Fruit fly (Drosophila melanogaster) whole organism, embryonic: ENCODE measurements around the gene CG14718.
A peak's percentile ranks its signal among the peaks of the same experiment; 100 is the strongest.

Source experiments
- Adf1 ChIP-seq: fragments of 200-800 bp; sonication (Bioruptor generic); IDR thresholded peaks from 2 replicates; pipeline ENCODE4 v1.3.6; 2022; ENCODE audit warnings: missing biosample characterization, missing genetic modification characterization
- Atf6 ChIP-seq: fragments of 200-800 bp; sonication (Bioruptor generic); IDR thresholded peaks from 2 replicates; pipeline ENCODE4 v1.3.6; 2022; ENCODE audit warnings: missing biosample characterization, missing genetic modification characterization
- CG10267 ChIP-seq: fragments of 200-800 bp; sonication (Bioruptor generic); optimal IDR thresholded peaks from 2 replicates; lab custom pipeline; 2018; ENCODE audit warnings: missing biosample characterization, mild to moderate bottlenecking, missing genetic modification characterization, moderate library complexity
- CG10654 ChIP-seq: fragments of 200-800 bp; sonication (Bioruptor generic); optimal IDR thresholded peaks from 2 replicates; lab custom pipeline; 2016; ENCODE audit warnings: missing biosample characterization, missing genetic modification characterization
- CG10979 ChIP-seq: fragments of 200-800 bp; sonication (Bioruptor generic); optimal IDR thresholded peaks from 2 replicates; lab custom pipeline; 2018; ENCODE audit warnings: missing biosample characterization, mild to moderate bottlenecking, missing genetic modification characterization, moderate library complexity
- CG11560 ChIP-seq: fragments of 200-800 bp; sonication (Bioruptor generic); IDR thresholded peaks from 3 replicates; pipeline ENCODE4 v1.3.6; 2022; ENCODE audit warnings: missing biosample characterization, missing genetic modification characterization
- CG11695 ChIP-seq: fragments of 200-800 bp; sonication (Bioruptor generic); IDR thresholded peaks from 3 replicates; pipeline ENCODE4 v1.3.6; 2022; ENCODE audit warnings: missing biosample characterization, missing genetic modification characterization
- CG11723 ChIP-seq: fragments of 200-800 bp; sonication (Bioruptor generic); optimal IDR thresholded peaks from 2 replicates; lab custom pipeline; 2017; ENCODE audit warnings: missing biosample characterization, mild to moderate bottlenecking, missing genetic modification characterization
- CG12219 ChIP-seq: fragments of 200-800 bp; sonication (Bioruptor generic); optimal IDR thresholded peaks from 3 replicates; lab custom pipeline; 2018; ENCODE audit warnings: missing biosample characterization, mild to moderate bottlenecking, missing genetic modification characterization
- CG12391 ChIP-seq: fragments of 200-800 bp; sonication (Bioruptor generic); optimal IDR thresholded peaks from 3 replicates; lab custom pipeline; 2018; ENCODE audit warnings: missing biosample characterization, mild to moderate bottlenecking, missing genetic modification characterization, moderate library complexity
- CG17802 ChIP-seq: fragments of 200-800 bp; sonication (Bioruptor generic); optimal IDR thresholded peaks from 2 replicates; lab custom pipeline; 2018; ENCODE audit warnings: missing biosample characterization, mild to moderate bottlenecking, missing genetic modification characterization, moderate library complexity
- CG18011 ChIP-seq: fragments of 200-800 bp; sonication (Bioruptor generic); optimal IDR thresholded peaks from 2 replicates; lab custom pipeline; 2017; ENCODE audit warnings: missing biosample characterization, missing genetic modification characterization, mild to moderate bottlenecking, moderate library complexity, missing genotype
- CG2129 ChIP-seq: fragments of 200-800 bp; sonication (Bioruptor generic); IDR thresholded peaks from 2 replicates; pipeline ENCODE4 v1.3.6; 2022; ENCODE audit warnings: missing biosample characterization, missing genetic modification characterization; ENCODE audit not compliant: partially characterized antibody
- CG4854 ChIP-seq: fragments of 200-800 bp; sonication (Bioruptor generic); optimal IDR thresholded peaks from 2 replicates; lab custom pipeline; 2016; ENCODE audit warnings: missing biosample characterization, missing genetic modification characterization, inconsistent platforms
- CG6654 ChIP-seq: fragments of 200-800 bp; sonication (Bioruptor generic); optimal IDR thresholded peaks from 2 replicates; lab custom pipeline; 2017; ENCODE audit warnings: missing biosample characterization, mild to moderate bottlenecking, missing genetic modification characterization
- CG6683 ChIP-seq: fragments of 200-800 bp; sonication (Bioruptor generic); optimal IDR thresholded peaks from 2 replicates; lab custom pipeline; 2017; ENCODE audit warnings: missing biosample characterization, mild to moderate bottlenecking, missing genetic modification characterization, missing genetic modification reagents
- CG7372 ChIP-seq: fragments of 200-800 bp; sonication (Bioruptor generic); IDR thresholded peaks from 2 replicates; pipeline ENCODE4 v1.3.6; 2022; ENCODE audit warnings: missing biosample characterization, missing genetic modification characterization
- CG7987 ChIP-seq: fragments of 200-800 bp; sonication (Bioruptor generic); optimal IDR thresholded peaks from 2 replicates; lab custom pipeline; 2018; ENCODE audit warnings: missing biosample characterization, mild to moderate bottlenecking, missing genetic modification characterization, moderate library complexity
- CG8089 ChIP-seq: fragments of 200-800 bp; sonication (Bioruptor generic); optimal IDR thresholded peaks from 3 replicates; lab custom pipeline; 2016; ENCODE audit warnings: missing biosample characterization, missing genetic modification characterization
- CG8290 ChIP-seq, 3 experiments: fragments of 200-800 bp; sonication (Bioruptor generic); optimal IDR thresholded peaks; 2 replicates each; lab custom pipeline; 2016 to 2019; ENCODE audit warnings: missing biosample characterization in 3 of 3, missing genetic modification characterization in 3 of 3, mild to moderate bottlenecking in 2 of 3, moderate library complexity in 1 of 3
- CG8924 ChIP-seq: fragments of 200-800 bp; optimal IDR thresholded peaks from 3 replicates; lab custom pipeline; 2019; ENCODE audit warnings: missing biosample characterization, mild to moderate bottlenecking, missing genetic modification characterization, moderate library complexity
- Dek ChIP-seq: fragments of 200-800 bp; sonication (Bioruptor generic); optimal IDR thresholded peaks from 3 replicates; lab custom pipeline; 2019; ENCODE audit warnings: missing biosample characterization, mild to moderate bottlenecking, missing genetic modification characterization, moderate library complexity
- H15 ChIP-seq: fragments of 200-800 bp; sonication (Bioruptor generic); IDR thresholded peaks from 3 replicates; pipeline ENCODE4 v1.3.6; 2022; ENCODE audit warnings: missing biosample characterization, missing genetic modification characterization
- H2.0 ChIP-seq: fragments of 200-800 bp; sonication (Bioruptor generic); IDR thresholded peaks from 2 replicates; pipeline ENCODE4 v1.3.6; 2022; ENCODE audit warnings: missing biosample characterization, missing genetic modification characterization
- HLH54F ChIP-seq: fragments of 200-800 bp; sonication (Bioruptor generic); optimal IDR thresholded peaks from 3 replicates; lab custom pipeline; 2016; ENCODE audit warnings: missing biosample characterization, missing genetic modification characterization
- Lim3 ChIP-seq: fragments of 200-800 bp; sonication (Bioruptor generic); IDR thresholded peaks from 2 replicates; pipeline ENCODE4 v1.3.6; 2022; ENCODE audit warnings: missing biosample characterization, missing genetic modification characterization
- MESR4 ChIP-seq: fragments of 200-800 bp; sonication (Bioruptor generic); optimal IDR thresholded peaks from 2 replicates; lab custom pipeline; 2018; ENCODE audit warnings: missing biosample characterization, mild to moderate bottlenecking, missing genetic modification characterization, moderate library complexity
- PHDP ChIP-seq: fragments of 200-800 bp; sonication (Bioruptor generic); optimal IDR thresholded peaks from 3 replicates; lab custom pipeline; 2018; ENCODE audit warnings: missing biosample characterization, mild to moderate bottlenecking, missing genetic modification characterization, moderate library complexity
- Ptx1 ChIP-seq: fragments of 200-800 bp; sonication (Bioruptor generic); IDR thresholded peaks from 2 replicates; pipeline ENCODE4 v1.3.6; 2022; ENCODE audit warnings: missing biosample characterization, missing genetic modification characterization
- Sox100B ChIP-seq: fragments of 200-800 bp; sonication (Bioruptor generic); optimal IDR thresholded peaks from 3 replicates; lab custom pipeline; 2018; ENCODE audit warnings: missing biosample characterization, mild to moderate bottlenecking, missing genetic modification characterization
- Spps ChIP-seq: fragments of 200-800 bp; sonication (Bioruptor generic); optimal IDR thresholded peaks from 2 replicates; lab custom pipeline; 2018; ENCODE audit warnings: missing biosample characterization, mild to moderate bottlenecking, missing genetic modification characterization
- Xbp1 ChIP-seq: fragments of 200-800 bp; sonication (Bioruptor generic); optimal IDR thresholded peaks from 3 replicates; lab custom pipeline; 2016; ENCODE audit warnings: missing biosample characterization, mild to moderate bottlenecking, missing genetic modification characterization
- chif ChIP-seq, 2 experiments: fragments of 200-800 bp; sonication (Bioruptor generic); optimal IDR thresholded peaks; 3 replicates each; lab custom pipeline; 2016; ENCODE audit warnings: missing biosample characterization in 2 of 2, missing genetic modification characterization in 2 of 2
- dmrt11E ChIP-seq: fragments of 200-800 bp; sonication (Bioruptor generic); optimal IDR thresholded peaks from 3 replicates; lab custom pipeline; 2018; ENCODE audit warnings: missing biosample characterization, mild to moderate bottlenecking, missing genetic modification characterization, moderate library complexity
- ewg ChIP-seq: fragments of 200-800 bp; sonication (Bioruptor generic); optimal IDR thresholded peaks from 3 replicates; lab custom pipeline; 2017; ENCODE audit warnings: mild to moderate bottlenecking, missing biosample characterization, missing genetic modification reagents, missing genetic modification characterization
- fd96Cb ChIP-seq: fragments of 200-800 bp; sonication (Bioruptor generic); optimal IDR thresholded peaks from 2 replicates; lab custom pipeline; 2018; ENCODE audit warnings: missing biosample characterization, mild to moderate bottlenecking, missing genetic modification characterization, moderate library complexity
- gem ChIP-seq: fragments of 200-800 bp; sonication (Bioruptor generic); optimal IDR thresholded peaks from 2 replicates; lab custom pipeline; 2019; ENCODE audit warnings: missing biosample characterization, mild to moderate bottlenecking, missing genetic modification characterization, moderate library complexity
- grau ChIP-seq: fragments of 200-800 bp; optimal IDR thresholded peaks from 3 replicates; lab custom pipeline; 2019; ENCODE audit warnings: missing biosample characterization, mild to moderate bottlenecking, missing genetic modification characterization, moderate library complexity
- lab ChIP-seq: fragments of 200-800 bp; sonication (Bioruptor generic); optimal IDR thresholded peaks from 3 replicates; lab custom pipeline; 2017; ENCODE audit warnings: missing biosample characterization, missing genetic modification characterization, mild to moderate bottlenecking, moderate library complexity, missing genetic modification reagents
- nerfin-1 ChIP-seq: fragments of 200-800 bp; sonication (Bioruptor generic); optimal IDR thresholded peaks from 3 replicates; lab custom pipeline; 2019; ENCODE audit warnings: missing biosample characterization, mild to moderate bottlenecking, missing genetic modification characterization, moderate library complexity
- oc ChIP-seq: fragments of 200-800 bp; sonication (Bioruptor generic); optimal IDR thresholded peaks from 2 replicates; lab custom pipeline; 2018; ENCODE audit warnings: missing biosample characterization, mild to moderate bottlenecking, missing genetic modification characterization, moderate library complexity
- odd ChIP-seq: fragments of 200-800 bp; sonication (Bioruptor generic); optimal IDR thresholded peaks from 2 replicates; lab custom pipeline; 2017; ENCODE audit warnings: missing biosample characterization, mild to moderate bottlenecking, missing genetic modification characterization
- org-1 ChIP-seq: fragments of 200-800 bp; sonication (Bioruptor generic); optimal IDR thresholded peaks from 2 replicates; lab custom pipeline; 2017; ENCODE audit warnings: missing biosample characterization, missing genetic modification characterization
- otp ChIP-seq: fragments of 200-800 bp; sonication (Bioruptor generic); IDR thresholded peaks from 3 replicates; pipeline ENCODE4, ENCODE4 v1.3.6; 2022; ENCODE audit warnings: missing biosample characterization, missing genetic modification characterization
- run ChIP-seq: fragments of 200-800 bp; sonication (Bioruptor generic); optimal IDR thresholded peaks from 3 replicates; lab custom pipeline; 2018; ENCODE audit warnings: missing biosample characterization, mild to moderate bottlenecking, missing genetic modification characterization
- salm ChIP-seq: fragments of 200-800 bp; sonication (Bioruptor generic); optimal IDR thresholded peaks from 2 replicates; lab custom pipeline; 2018; ENCODE audit warnings: missing biosample characterization, mild to moderate bottlenecking, missing genetic modification characterization
- sr ChIP-seq: fragments of 200-800 bp; sonication (Bioruptor generic); IDR thresholded peaks from 3 replicates; pipeline ENCODE4 v1.3.6; 2022; ENCODE audit warnings: missing biosample characterization, missing genetic modification characterization
- sug ChIP-seq: fragments of 200-800 bp; optimal IDR thresholded peaks from 2 replicates; lab custom pipeline; 2019; ENCODE audit warnings: missing biosample characterization, mild to moderate bottlenecking, missing genetic modification characterization, moderate library complexity
- unpg ChIP-seq: fragments of 200-800 bp; sonication (Bioruptor generic); optimal IDR thresholded peaks from 3 replicates; lab custom pipeline; 2018; ENCODE audit warnings: missing biosample characterization, mild to moderate bottlenecking, missing genetic modification characterization, moderate library complexity

Gene CG14718

DNA sequence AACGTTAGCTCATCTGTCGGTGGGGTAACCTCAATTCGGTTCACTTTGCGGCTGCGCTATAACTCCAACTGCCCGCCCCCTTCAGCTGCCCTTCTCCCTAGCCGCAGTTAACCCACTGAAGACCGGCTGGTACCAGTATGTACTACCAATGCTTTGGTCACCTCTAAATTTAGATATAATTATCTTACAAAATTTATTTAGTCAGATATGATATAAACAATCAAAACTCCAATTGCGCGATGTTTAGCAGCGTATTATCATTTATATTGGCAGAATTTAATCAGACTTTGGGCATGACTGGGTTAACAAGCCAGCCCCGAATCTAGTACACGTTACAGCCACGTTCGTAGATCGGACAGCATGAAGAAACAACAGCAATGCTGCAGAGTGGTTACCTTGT is 38.7 kb upstream of the CG14718 start (continued):
- TF ChIP-seq CG10267: peak; percentile 21
- peak; percentile 64 for TF ChIP-seq CG8924 (tag; lab: Kevin White, UChicago)
- peak; percentile 65 for TF ChIP-seq lab (GFP tag; lab: Kevin White, UChicago)
- TF ChIP-seq Dek (tag; lab: Kevin White, UChicago): peak; percentile 38
- peak; percentile 4 for TF ChIP-seq CG10654 (GFP tag; lab: Kevin White, UChicago)
- TF ChIP-seq chif (GFP tag; optimal IDR thresholded peaks at IDR 0.05; lab: Kevin White, UChicago): peak in 1 of 2 experiments; percentile 21
- peak; percentile 59 for TF ChIP-seq CG12391
- peak; percentile 60; the same call in 1 of the 2 replicates for TF ChIP-seq Atf6 (GFP tag; lab: Robert Waterston, UW)
- TF ChIP-seq fd96Cb (tag; lab: Kevin White, UChicago): peak; percentile 47
- peak; percentile 60 for TF ChIP-seq Ptx1 (GFP tag; lab: Robert Waterston, UW)
- TF ChIP-seq CG2129 (GFP tag; lab: Robert Waterston, UW): no peak
- peak; percentile 7 for TF ChIP-seq CG6683
- TF ChIP-seq unpg (GFP tag; lab: Kevin White, UChicago): peak; percentile 61
- no peak for TF ChIP-seq Adf1 (GFP tag; lab: Robert Waterston, UW)
- TF ChIP-seq grau: peak; percentile 60
- TF ChIP-seq MESR4 (GFP tag; lab: Kevin White, UChicago): no peak
- TF ChIP-seq salm (tag; lab: Kevin White, UChicago): peak; percentile 38
- 0 out of 2 replicates have a peak, but pooled peaks have one; percentile 13 for TF ChIP-seq Lim3
- TF ChIP-seq Spps: no peak
- TF ChIP-seq oc (tag; lab: Kevin White, UChicago): peak; percentile 8
- no peak for TF ChIP-seq HLH54F (GFP tag; lab: Kevin White, UChicago)
- TF ChIP-seq CG11695 (GFP tag; lab: Robert Waterston, UW): peak; percentile 57; the same call in 1 of the 3 replicates
- TF ChIP-seq gem: peak; percentile 67
- 0 out of 3 replicates have a peak, but pooled peaks have one; percentile 4 for TF ChIP-seq sr
- TF ChIP-seq nerfin-1: peak; percentile 12
- TF ChIP-seq CG7987: no peak
- no peak for TF ChIP-seq CG8290 (GFP tag; optimal IDR thresholded peaks at IDR 0.05; lab: Kevin White, UChicago)
- peak in 1 of 2 experiments; percentile 57 for TF ChIP-seq CG8290 (tag; optimal IDR thresholded peaks at IDR 0.05; lab: Kevin White, UChicago)
- no peak for TF ChIP-seq H15 (GFP tag; lab: Robert Waterston, UW)
- peak; percentile 42 for TF ChIP-seq odd
- TF ChIP-seq CG6654 (GFP tag; lab: Kevin White, UChicago): no peak
- TF ChIP-seq otp (GFP tag; lab: Robert Waterston, UW): 0 out of 3 replicates have a peak, but pooled peaks have one; percentile 17
- peak; percentile 31 for TF ChIP-seq ewg (GFP tag; lab: Kevin White, UChicago)
- TF ChIP-seq CG7372 (GFP tag; lab: Robert Waterston, UW): 0 out of 2 replicates have a peak, but pooled peaks have one; percentile 20
- peak; percentile 40 for TF ChIP-seq Sox100B (GFP tag; lab: Kevin White, UChicago)
- TF ChIP-seq CG17802 (tag; lab: Kevin White, UChicago): no peak
- no peak for TF ChIP-seq CG11560 (tag; lab: Robert Waterston, UW)
- peak; percentile 8 for TF ChIP-seq CG4854 (GFP tag; lab: Kevin White, UChicago)
- TF ChIP-seq H2.0: peak; percentile 8; the same call in 1 of the 2 replicates
- peak; percentile 36 for TF ChIP-seq CG10979 (tag; lab: Kevin White, UChicago)
- TF ChIP-seq dmrt11E (tag; lab: Kevin White, UChicago): no peak
- TF ChIP-seq org-1 (GFP tag; lab: Kevin White, UChicago): no peak
- peak; percentile 11 for TF ChIP-seq sug (tag; lab: Kevin White, UChicago)
- TF ChIP-seq Xbp1 (GFP tag; lab: Kevin White, UChicago): peak; percentile 27
- peak; percentile 38 for TF ChIP-seq run (tag; lab: Kevin White, UChicago)
- peak; percentile 60 for TF ChIP-seq PHDP (tag; lab: Kevin White, UChicago)
- TF ChIP-seq CG18011 (GFP tag; lab: Kevin White, UChicago): no peak
- no peak for TF ChIP-seq CG8089 (GFP tag; lab: Kevin White, UChicago)
- TF ChIP-seq CG11723: peak; percentile 35
- peak; percentile 57 for TF ChIP-seq CG12219
